Fruit fly (Drosophila melanogaster) whole organism, prepupa: ENCODE results near the gene lute.
A peak's percentile ranks its signal among the peaks of the same experiment; 100 is the strongest.

Experiments
- CG10631 ChIP-seq: fragments of 200-800 bp; sonication (Bioruptor generic); optimal IDR thresholded peaks from 2 replicates; lab custom pipeline; 2016; ENCODE audit warnings: missing biosample characterization, missing genetic modification characterization
- CG11902 ChIP-seq: fragments of 200-800 bp; sonication (Bioruptor generic); optimal IDR thresholded peaks from 3 replicates; lab custom pipeline; 2016; ENCODE audit warnings: missing biosample characterization, missing genetic modification characterization
- CG16779 ChIP-seq: fragments of 200-800 bp; sonication (Bioruptor generic); optimal IDR thresholded peaks from 3 replicates; lab custom pipeline; 2017; ENCODE audit warnings: missing biosample characterization, mild to moderate bottlenecking, missing genetic modification characterization
- CG34406 ChIP-seq: fragments of 200-800 bp; sonication (Bioruptor generic); optimal IDR thresholded peaks from 3 replicates; lab custom pipeline; 2016; ENCODE audit warnings: missing biosample characterization, missing genetic modification characterization
- Ets96B ChIP-seq: fragments of 200-800 bp; optimal IDR thresholded peaks from 2 replicates; lab custom pipeline; 2019; ENCODE audit warnings: missing biosample characterization, mild to moderate bottlenecking, missing genetic modification characterization, moderate library complexity
- Hr39 ChIP-seq: fragments of 200-800 bp; sonication (Bioruptor generic); optimal IDR thresholded peaks from 2 replicates; lab custom pipeline; 2016; ENCODE audit warnings: missing biosample characterization, missing genetic modification characterization
- Met ChIP-seq: fragments of 200-800 bp; sonication (Bioruptor generic); optimal IDR thresholded peaks from 3 replicates; lab custom pipeline; 2016; ENCODE audit warnings: missing biosample characterization, missing genetic modification characterization
- Sox102F ChIP-seq: fragments of 200-800 bp; sonication (Bioruptor generic); optimal IDR thresholded peaks from 2 replicates; lab custom pipeline; 2016; ENCODE audit warnings: missing biosample characterization, mild to moderate bottlenecking, missing genetic modification characterization
- achi ChIP-seq: fragments of 200-800 bp; sonication (Bioruptor generic); optimal IDR thresholded peaks from 3 replicates; lab custom pipeline; 2016; ENCODE audit warnings: missing biosample characterization, missing genetic modification characterization
- dsx ChIP-seq: fragments of 200-800 bp; optimal IDR thresholded peaks from 3 replicates; lab custom pipeline; 2019; ENCODE audit warnings: missing biosample characterization, mild to moderate bottlenecking, missing genetic modification characterization, moderate library complexity; ENCODE audit not compliant: poor library complexity, severe bottlenecking
- esn ChIP-seq: fragments of 200-800 bp; sonication (Bioruptor generic); optimal IDR thresholded peaks from 2 replicates; lab custom pipeline; 2016; ENCODE audit warnings: missing biosample characterization, mild to moderate bottlenecking, missing genetic modification characterization, moderate library complexity
- lz ChIP-seq: fragments of 200-800 bp; sonication (Bioruptor generic); optimal IDR thresholded peaks from 3 replicates; lab custom pipeline; 2016; ENCODE audit warnings: missing biosample characterization, missing genetic modification characterization

- TF ChIP-seq Hr39 (no peak), dsx (GFP tag; lab: Kevin White, UChicago) (no peak), esn (no peak), Sox102F (no peak), CG11902 (GFP tag; lab: Kevin White, UChicago) (no peak), Met (GFP tag; lab: Kevin White, UChicago) (no peak), Ets96B (peak; percentile 23), achi (GFP tag; lab: Kevin White, UChicago) (no peak), CG34406 (GFP tag; lab: Kevin White, UChicago) (no peak), lz (no peak), CG10631 (GFP tag; lab: Kevin White, UChicago) (no peak), CG16779 (tag; lab: Kevin White, UChicago) (no peak)
Observed at dm6 chr3R:17371094-17371493, 8.7 kb upstream of the lute start.
